Worm (Caenorhabditis elegans) whole organism, mixed stage, embryonic: ENCODE data around the gene golg-2.

Source experiments
- M03D4.4 ChIP-seq: sonication (generic microtip); optimal IDR thresholded peaks from 2 replicates; lab custom pipeline; 2017; ENCODE audit warnings: mild to moderate bottlenecking, missing genetic modification characterization, missing compliant biosample characterization
- bed-3 ChIP-seq: fragments of 200-800 bp; sonication (Bioruptor generic); optimal IDR thresholded peaks from 3 replicates; lab custom pipeline; 2018; ENCODE audit warnings: mild to moderate bottlenecking, missing genetic modification characterization, moderate library complexity, missing compliant biosample characterization
- blmp-1 ChIP-seq: fragments of 150-350 bp; optimal IDR thresholded peaks from 2 replicates; lab custom pipeline; 2014; ENCODE audit warnings: missing biosample characterization, missing genetic modification characterization
- ceh-39 ChIP-seq: fragments of 150-350 bp; optimal IDR thresholded peaks from 2 replicates; lab custom pipeline; 2014; ENCODE audit warnings: missing biosample characterization, missing genetic modification characterization
- ceh-43 ChIP-seq: fragments of 200-800 bp; sonication (Bioruptor generic); optimal IDR thresholded peaks from 2 replicates; lab custom pipeline; 2018; ENCODE audit warnings: mild to moderate bottlenecking, missing genetic modification characterization, moderate library complexity, missing compliant biosample characterization
- ceh-83 ChIP-seq: fragments of 200-800 bp; sonication (Bioruptor generic); optimal IDR thresholded peaks from 2 replicates; lab custom pipeline; 2018; ENCODE audit warnings: mild to moderate bottlenecking, missing genetic modification characterization, missing compliant biosample characterization
- ces-1 ChIP-seq: fragments of 150-350 bp; optimal IDR thresholded peaks from 2 replicates; lab custom pipeline; 2014; ENCODE audit warnings: missing biosample characterization, missing genetic modification reagents, missing genetic modification characterization
- cnd-1 ChIP-seq: fragments of 200-800 bp; sonication (Bioruptor generic); optimal IDR thresholded peaks from 2 replicates; lab custom pipeline; 2018; ENCODE audit warnings: mild to moderate bottlenecking, missing genetic modification characterization, missing compliant biosample characterization
- drap-1 ChIP-seq: fragments of 200-800 bp; sonication (Bioruptor generic); optimal IDR thresholded peaks from 3 replicates; lab custom pipeline; 2018; ENCODE audit warnings: mild to moderate bottlenecking, missing genetic modification characterization, missing compliant biosample characterization
- elt-1 ChIP-seq: sonication (generic microtip); optimal IDR thresholded peaks from 2 replicates; lab custom pipeline; 2017; ENCODE audit warnings: missing genetic modification characterization, mild to moderate bottlenecking, missing compliant biosample characterization, antibody characterized with exemption, moderate library complexity, borderline replicate concordance; ENCODE audit not compliant: insufficient read depth
- flh-1 ChIP-seq: fragments of 200-800 bp; sonication (Bioruptor generic); optimal IDR thresholded peaks from 2 replicates; lab custom pipeline; 2018; ENCODE audit warnings: mild to moderate bottlenecking, missing genetic modification characterization, moderate library complexity, missing compliant biosample characterization
- ham-2 ChIP-seq: fragments of 200-800 bp; sonication (Bioruptor generic); optimal IDR thresholded peaks from 2 replicates; lab custom pipeline; 2018; ENCODE audit warnings: mild to moderate bottlenecking, missing genetic modification characterization, missing compliant biosample characterization
- hlh-1 ChIP-seq: fragments of 150-350 bp; optimal IDR thresholded peaks from 2 replicates; lab custom pipeline; 2014; ENCODE audit warnings: missing biosample characterization, missing genetic modification reagents, missing genetic modification characterization
- lin-13 ChIP-seq: fragments of 150-350 bp; optimal IDR thresholded peaks from 2 replicates; lab custom pipeline; 2014; ENCODE audit warnings: missing biosample characterization, missing genetic modification characterization
- lin-32 ChIP-seq: fragments of 200-800 bp; sonication (Bioruptor generic); optimal IDR thresholded peaks from 2 replicates; lab custom pipeline; 2018; ENCODE audit warnings: mild to moderate bottlenecking, missing genetic modification characterization, missing compliant biosample characterization
- lsy-2 ChIP-seq: fragments of 150-350 bp; optimal IDR thresholded peaks from 2 replicates; lab custom pipeline; 2014; ENCODE audit warnings: missing biosample characterization, missing genetic modification characterization
- mab-5 ChIP-seq: fragments of 150-350 bp; optimal IDR thresholded peaks from 2 replicates; lab custom pipeline; 2014; ENCODE audit warnings: missing biosample characterization, missing genetic modification characterization
- mep-1 ChIP-seq: fragments of 150-350 bp; optimal IDR thresholded peaks from 2 replicates; lab custom pipeline; 2017; ENCODE audit warnings: missing biosample characterization, missing genetic modification reagents, missing genetic modification characterization, inconsistent platforms
- mls-2 ChIP-seq: sonication (generic microtip); optimal IDR thresholded peaks from 2 replicates; lab custom pipeline; 2016; ENCODE audit warnings: mild to moderate bottlenecking, missing genetic modification characterization, moderate library complexity, missing compliant biosample characterization
- nhr-12 ChIP-seq: fragments of 150-350 bp; optimal IDR thresholded peaks from 2 replicates; lab custom pipeline; 2014; ENCODE audit warnings: missing biosample characterization, missing genetic modification characterization
- nhr-2 ChIP-seq: fragments of 150-350 bp; optimal IDR thresholded peaks from 2 replicates; lab custom pipeline; 2014; ENCODE audit warnings: missing biosample characterization, missing genetic modification characterization
- nhr-237 ChIP-seq: fragments of 150-350 bp; optimal IDR thresholded peaks from 2 replicates; lab custom pipeline; 2014; ENCODE audit warnings: missing biosample characterization, missing genetic modification characterization
- nhr-28 ChIP-seq: fragments of 150-350 bp; optimal IDR thresholded peaks from 2 replicates; lab custom pipeline; 2014; ENCODE audit warnings: missing biosample characterization, missing genetic modification characterization
- nhr-76 ChIP-seq: sonication (generic microtip); optimal IDR thresholded peaks from 2 replicates; lab custom pipeline; 2017; ENCODE audit warnings: missing biosample characterization, missing genetic modification characterization
- snpc-4 ChIP-seq: fragments of 150-350 bp; optimal IDR thresholded peaks from 2 replicates; lab custom pipeline; 2014; ENCODE audit warnings: missing biosample characterization, missing genetic modification characterization
- tbx-8 ChIP-seq: fragments of 200-800 bp; sonication (Bioruptor generic); optimal IDR thresholded peaks from 2 replicates; lab custom pipeline; 2018; ENCODE audit warnings: mild to moderate bottlenecking, missing genetic modification characterization, moderate library complexity, missing compliant biosample characterization
- unc-120 ChIP-seq: sonication (generic microtip); optimal IDR thresholded peaks from 2 replicates; lab custom pipeline; 2017; ENCODE audit warnings: missing genetic modification characterization, missing compliant biosample characterization; ENCODE audit not compliant: poor library complexity, severe bottlenecking
- unc-39 ChIP-seq: fragments of 150-350 bp; optimal IDR thresholded peaks from 2 replicates; lab custom pipeline; 2014; ENCODE audit warnings: missing biosample characterization, missing genetic modification characterization
- unc-62 ChIP-seq: fragments of 150-350 bp; optimal IDR thresholded peaks from 2 replicates; lab custom pipeline; 2014; ENCODE audit warnings: missing biosample characterization, missing genetic modification reagents, missing genetic modification characterization
- zip-8 ChIP-seq: fragments of 150-350 bp; optimal IDR thresholded peaks from 2 replicates; lab custom pipeline; 2014; ENCODE audit warnings: missing biosample characterization, missing genetic modification characterization
- ztf-11 ChIP-seq: fragments of 150-350 bp; optimal IDR thresholded peaks from 2 replicates; lab custom pipeline; 2014; ENCODE audit warnings: missing biosample characterization, missing genetic modification characterization

golg-2 gene

DNA sequence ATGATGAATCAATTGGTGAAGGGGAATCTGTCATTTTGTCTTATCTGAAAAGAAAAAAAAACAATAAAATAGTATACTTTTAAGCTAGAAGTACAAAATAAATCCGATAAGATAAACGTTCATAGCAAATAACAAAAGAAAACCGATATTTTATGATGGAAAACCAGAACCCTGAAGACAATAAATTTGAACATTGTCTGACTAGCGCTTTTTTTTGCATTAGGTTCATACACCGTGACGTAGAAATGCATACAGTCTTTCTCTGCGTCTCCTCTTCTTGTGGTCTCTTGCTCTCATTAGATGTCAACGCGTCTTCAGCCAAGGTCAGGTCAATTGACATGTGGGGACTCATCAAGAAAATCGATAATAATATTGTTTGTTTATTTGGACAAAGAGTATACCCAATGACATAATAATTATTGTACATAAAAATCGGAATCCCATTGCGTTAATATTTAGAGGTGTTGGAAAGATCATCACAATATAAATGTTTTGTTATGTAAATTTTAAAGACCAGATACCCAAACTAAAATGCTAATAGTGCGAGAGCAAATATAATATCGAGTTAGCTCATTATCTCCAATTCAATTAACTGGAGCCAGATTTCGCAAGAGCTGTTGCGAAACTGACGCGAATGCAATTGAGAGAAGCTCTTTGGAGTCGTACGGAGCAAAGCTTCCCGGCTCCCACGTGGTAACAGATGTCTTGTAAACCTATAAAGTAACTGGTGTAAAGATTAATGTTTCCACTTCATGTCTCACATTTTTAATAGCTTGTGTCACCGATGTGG, 41.4 kb upstream of the golg-2 start, which contains the start of gene dsh-2:
dsh-2 (minus strand) TSS at position 51 of the 790 bp plus-strand sequence.
- peak; percentile 94 for TF ChIP-seq ces-1 (GFP tag; lab: Kevin White, UChicago)
- TF ChIP-seq ceh-39 (tag; lab: Kevin White, UChicago): peak; percentile 82
- TF ChIP-seq cnd-1 (tag; lab: Kevin White, UChicago): no peak
- peak; percentile 13 for TF ChIP-seq hlh-1 (tag; lab: Kevin White, UChicago)
- TF ChIP-seq unc-120: peak; percentile 10
- peak; percentile 70 for TF ChIP-seq nhr-2
- peak; percentile 64 for TF ChIP-seq mep-1 (tag; lab: Kevin White, UChicago)
- peak; percentile 86 for TF ChIP-seq unc-62 (GFP tag; lab: Kevin White, UChicago)
- TF ChIP-seq drap-1 (GFP tag; lab: Kevin White, UChicago): no peak
- no peak for TF ChIP-seq nhr-237
- TF ChIP-seq lin-13 (tag; lab: Kevin White, UChicago): peak; percentile 44
- no peak for TF ChIP-seq unc-39
- TF ChIP-seq lsy-2: peak; percentile 20

DNA sequence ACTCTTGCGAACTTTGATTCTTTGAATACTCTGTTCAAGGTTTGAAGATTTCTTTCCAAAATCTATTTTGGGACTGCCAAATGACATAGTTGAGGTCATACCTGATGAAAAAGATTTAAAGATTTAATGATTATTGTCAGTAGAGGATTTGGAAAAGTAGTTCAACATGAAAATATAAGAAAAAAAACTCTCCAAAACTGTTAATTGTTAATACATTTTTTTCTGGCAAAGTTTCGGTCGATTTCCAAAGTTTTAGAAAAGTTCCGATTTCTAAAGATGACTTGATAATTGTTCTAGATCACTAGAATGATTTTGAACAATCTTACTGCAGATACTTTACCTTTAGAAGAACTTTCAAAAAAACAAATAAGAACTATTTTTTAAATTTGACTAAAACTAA, 31.4 kb upstream of the golg-2 start, which contains the start of gene C27A2.7:
C27A2.7 (minus strand) TSS at position 101 of the 400 bp plus-strand sequence.
- TF ChIP-seq elt-1: no peak
- no peak for TF ChIP-seq nhr-237
- no peak for TF ChIP-seq ham-2
- TF ChIP-seq lsy-2: no peak
- no peak for TF ChIP-seq nhr-76 (tag; lab: Kevin White, UChicago)
- no peak for TF ChIP-seq cnd-1 (tag; lab: Kevin White, UChicago)
- TF ChIP-seq hlh-1 (tag; lab: Kevin White, UChicago): no peak
- TF ChIP-seq tbx-8 (GFP tag; lab: Kevin White, UChicago): no peak
- TF ChIP-seq ztf-11 (tag; lab: Kevin White, UChicago): no peak
- TF ChIP-seq mls-2 (tag; lab: Kevin White, UChicago): no peak
- no peak for TF ChIP-seq unc-62 (GFP tag; lab: Kevin White, UChicago)
- no peak for TF ChIP-seq nhr-28
- TF ChIP-seq lin-32 (GFP tag; lab: Kevin White, UChicago): no peak

DNA sequence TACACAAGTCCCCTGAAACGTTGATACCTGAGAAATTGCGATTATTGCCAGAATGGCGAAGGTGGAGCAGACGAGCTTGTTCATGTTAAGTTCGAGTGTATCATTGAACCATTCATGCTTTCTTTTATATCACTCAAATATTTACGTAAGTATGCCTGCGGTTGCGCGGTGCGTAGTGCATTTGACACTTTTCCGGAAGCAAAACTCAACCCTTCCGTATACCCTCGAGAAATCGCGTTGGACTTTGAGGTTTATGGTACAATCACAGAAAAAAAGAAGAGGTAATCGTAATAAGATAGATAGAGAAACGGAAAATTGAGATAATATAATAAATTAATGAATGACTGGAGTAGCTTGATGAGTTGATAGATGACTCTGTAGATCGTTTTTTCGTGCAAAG, 29.6 kb upstream of the golg-2 start, which contains the start of gene idpb-2:
idpb-2 (minus strand) TSS at position 101 of the 400 bp plus-strand sequence.
- no peak for TF ChIP-seq nhr-2
- no peak for TF ChIP-seq ceh-43 (GFP tag; lab: Kevin White, UChicago)
- no peak for TF ChIP-seq ceh-39 (tag; lab: Kevin White, UChicago)
- no peak for TF ChIP-seq lsy-2

DNA sequence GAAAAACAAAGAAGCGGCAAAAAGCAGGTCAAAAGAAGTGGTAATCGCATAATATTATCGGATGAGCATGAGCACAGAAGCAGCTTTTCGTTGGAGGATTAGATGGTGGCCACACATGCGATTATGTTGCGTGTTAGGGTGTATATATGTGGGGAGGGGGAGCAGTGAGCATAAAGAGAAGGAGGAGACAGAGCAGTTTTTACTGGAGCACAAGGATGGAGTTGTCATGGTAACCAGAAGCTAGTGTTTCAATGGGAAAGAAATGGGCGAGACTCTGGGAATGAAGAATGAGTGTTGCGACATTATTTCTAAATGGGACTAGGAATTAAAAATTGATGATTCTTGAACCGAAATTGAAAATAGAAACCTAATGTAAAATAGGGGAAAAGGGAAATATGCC, 28.0 kb upstream of the golg-2 start, which contains the start of gene C27A2.8:
C27A2.8 (minus strand) TSS at position 117 of the 400 bp plus-strand sequence.
- TF ChIP-seq nhr-28: no peak
- TF ChIP-seq M03D4.4 (tag; lab: Kevin White, UChicago): no peak
- TF ChIP-seq nhr-2: no peak
- no peak for TF ChIP-seq mab-5 (tag; lab: Kevin White, UChicago)
- no peak for TF ChIP-seq unc-39
- no peak for TF ChIP-seq ces-1 (GFP tag; lab: Kevin White, UChicago)
- no peak for TF ChIP-seq lsy-2
- TF ChIP-seq nhr-76 (tag; lab: Kevin White, UChicago): no peak
- TF ChIP-seq hlh-1 (tag; lab: Kevin White, UChicago): no peak
- TF ChIP-seq cnd-1 (tag; lab: Kevin White, UChicago): no peak
- TF ChIP-seq blmp-1 (tag; lab: Kevin White, UChicago): no peak
- TF ChIP-seq bed-3 (GFP tag; lab: Kevin White, UChicago): no peak
- TF ChIP-seq unc-62 (GFP tag; lab: Kevin White, UChicago): no peak
- no peak for TF ChIP-seq zip-8 (tag; lab: Kevin White, UChicago)
- TF ChIP-seq nhr-12 (tag; lab: Kevin White, UChicago): no peak
- TF ChIP-seq nhr-237: no peak
- no peak for TF ChIP-seq ceh-39 (tag; lab: Kevin White, UChicago)
- TF ChIP-seq tbx-8 (GFP tag; lab: Kevin White, UChicago): no peak
- TF ChIP-seq snpc-4 (tag; lab: Kevin White, UChicago): no peak
- no peak for TF ChIP-seq ceh-43 (GFP tag; lab: Kevin White, UChicago)

DNA sequence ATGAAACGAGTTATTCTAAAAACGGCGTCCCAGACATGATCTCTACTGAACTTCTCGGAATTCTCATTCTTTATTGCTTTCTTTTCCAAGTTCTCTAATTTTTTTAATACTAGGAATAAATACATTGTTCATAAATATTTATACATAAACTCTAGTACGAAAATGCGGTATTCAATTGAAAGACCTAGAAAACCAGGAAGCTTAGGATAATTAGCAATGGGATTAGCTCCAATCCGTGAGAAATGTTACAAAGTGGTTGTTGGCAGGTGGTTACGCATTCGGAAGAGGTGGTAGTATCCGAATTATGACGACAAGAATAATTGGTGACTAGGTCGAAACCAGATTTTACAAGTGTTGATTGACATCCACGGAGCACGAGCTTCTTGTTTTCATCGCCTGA, 27.1 kb upstream of the golg-2 start:
- TF ChIP-seq flh-1 (GFP tag; lab: Kevin White, UChicago) (no peak), bed-3 (GFP tag; lab: Kevin White, UChicago) (no peak), snpc-4 (tag; lab: Kevin White, UChicago) (no peak), hlh-1 (tag; lab: Kevin White, UChicago) (no peak), nhr-76 (tag; lab: Kevin White, UChicago) (no peak), ceh-83 (GFP tag; lab: Kevin White, UChicago) (no peak), ztf-11 (tag; lab: Kevin White, UChicago) (no peak), ces-1 (GFP tag; lab: Kevin White, UChicago) (no peak), unc-120 (no peak), ceh-39 (tag; lab: Kevin White, UChicago) (no peak), ceh-43 (GFP tag; lab: Kevin White, UChicago) (no peak), drap-1 (GFP tag; lab: Kevin White, UChicago) (no peak)
